Fruit fly (Drosophila melanogaster): Measurements from ENCODE around the gene Uch.

- TF ChIP-seq lola (GFP tag; optimal IDR thresholded peaks at IDR 0.05) (no peak), Sox100B (GFP tag; optimal IDR thresholded peaks at IDR 0.05) (peak; percentile 47), Hmr (GFP tag; optimal IDR thresholded peaks at IDR 0.05) (peak; percentile 40), Fer3 (tag; optimal IDR thresholded peaks at IDR 0.05) (no peak)
Measured at dm6 chr2L:2227316-2227715, 13.3 kb upstream of the Uch start.
